Fruit fly (Drosophila melanogaster): ENCODE data around the gene CG42359.

The CG42359 gene

dm6 chr3R:19132146-19132833 lies 29.8 kb downstream of the CG42359 start, which contains the start of gene Cyp12a5:
Gene Cyp12a5, plus strand, starts transcription at chr3R:19132648.
- TF ChIP-seq Hr96 (GFP tag; optimal IDR thresholded peaks at IDR 0.05), result no peak
- TF ChIP-seq CG33017 (tag; optimal IDR thresholded peaks at IDR 0.05), result peak; percentile 67
- no peak for TF ChIP-seq cnc (optimal IDR thresholded peaks at IDR 0.05)
- peak; percentile 2 for TF ChIP-seq bab1 (GFP tag; optimal IDR thresholded peaks at IDR 0.05)
- TF ChIP-seq kay (GFP tag; ENCODE audit: borderline replicate concordance), result peak; percentile 75
- TF ChIP-seq CG7101 (tag; optimal IDR thresholded peaks at IDR 0.05), result peak; percentile 64
- peak; percentile 85 for TF ChIP-seq cic (GFP tag; optimal IDR thresholded peaks at IDR 0.05)
- TF ChIP-seq CG11617 (GFP tag; optimal IDR thresholded peaks at IDR 0.05), result peak; percentile 61
- TF ChIP-seq Crg-1 (GFP tag; optimal IDR thresholded peaks at IDR 0.05), result no peak
- TF ChIP-seq Mnt (GFP tag; optimal IDR thresholded peaks at IDR 0.05), result peak; percentile 29
- peak; percentile 5 for TF ChIP-seq tj (GFP tag; optimal IDR thresholded peaks at IDR 0.05)

- TF ChIP-seq CG33017 (tag; optimal IDR thresholded peaks at IDR 0.05) (no peak), CG5204 (GFP tag; optimal IDR thresholded peaks at IDR 0.05) (no peak), Hr96 (GFP tag; optimal IDR thresholded peaks at IDR 0.05) (no peak), ovo (GFP tag; optimal IDR thresholded peaks at IDR 0.05) (no peak), pad (GFP tag; optimal IDR thresholded peaks at IDR 0.05) (no peak), cnc (optimal IDR thresholded peaks at IDR 0.05) (no peak), toe (GFP tag; optimal IDR thresholded peaks at IDR 0.05) (no peak), CG14711 (tag; optimal IDR thresholded peaks at IDR 0.05) (no peak), bab1 (GFP tag; optimal IDR thresholded peaks at IDR 0.05) (no peak), Clk (GFP tag; optimal IDR thresholded peaks at IDR 0.05) (no peak), CG1620 (GFP tag; optimal IDR thresholded peaks at IDR 0.05) (no peak), Mnt (GFP tag; optimal IDR thresholded peaks at IDR 0.05) (no peak), Crg-1 (GFP tag; optimal IDR thresholded peaks at IDR 0.05) (no peak), CG7045 (GFP tag; optimal IDR thresholded peaks at IDR 0.05) (no peak), CG12768 (GFP tag; optimal IDR thresholded peaks at IDR 0.05) (no peak), CG7101 (tag; optimal IDR thresholded peaks at IDR 0.05) (no peak), tj (GFP tag; optimal IDR thresholded peaks at IDR 0.05) (no peak)
Observed at dm6 chr3R:19118505-19119138, 43.5 kb downstream of the CG42359 start.

- TF ChIP-seq ovo (GFP tag; optimal IDR thresholded peaks at IDR 0.05) (no peak), tj (GFP tag; optimal IDR thresholded peaks at IDR 0.05) (peak; percentile 66), bab1 (GFP tag; optimal IDR thresholded peaks at IDR 0.05) (peak; percentile 73)
Observed at dm6 chr3R:19113836-19114235, 48.3 kb downstream of the CG42359 start.

dm6 chr3R:19112372-19112771 lies 49.7 kb downstream of the CG42359 start:
- TF ChIP-seq CG33017 (tag; optimal IDR thresholded peaks at IDR 0.05) (no peak), tj (GFP tag; optimal IDR thresholded peaks at IDR 0.05) (peak; percentile 74)

All from whole organism, adult.